Fruit fly (Drosophila melanogaster) whole organism, prepupa: Measurements from ENCODE around the gene CG8915.

ENCODE experiments used
- Blimp-1 ChIP-seq: fragments of 200-800 bp; sonication (Bioruptor generic); optimal IDR thresholded peaks from 3 replicates; lab custom pipeline; 2017; ENCODE audit warnings: missing biosample characterization, missing genetic modification characterization, mild to moderate bottlenecking, moderate library complexity, missing genetic modification reagents
- CG10631 ChIP-seq: fragments of 200-800 bp; sonication (Bioruptor generic); optimal IDR thresholded peaks from 2 replicates; lab custom pipeline; 2016; ENCODE audit warnings: missing biosample characterization, missing genetic modification characterization
- CG10669 ChIP-seq: fragments of 200-800 bp; sonication (Bioruptor generic); optimal IDR thresholded peaks from 3 replicates; lab custom pipeline; 2018; ENCODE audit warnings: missing biosample characterization, mild to moderate bottlenecking, missing genetic modification characterization, moderate library complexity
- CG11902 ChIP-seq: fragments of 200-800 bp; sonication (Bioruptor generic); optimal IDR thresholded peaks from 3 replicates; lab custom pipeline; 2016; ENCODE audit warnings: missing biosample characterization, missing genetic modification characterization
- CG3032 ChIP-seq: fragments of 200-800 bp; optimal IDR thresholded peaks from 2 replicates; lab custom pipeline; 2019; ENCODE audit warnings: missing biosample characterization, mild to moderate bottlenecking, missing genetic modification characterization, moderate library complexity
- CG31627 ChIP-seq: fragments of 200-800 bp; sonication (Bioruptor generic); optimal IDR thresholded peaks from 3 replicates; lab custom pipeline; 2016; ENCODE audit warnings: missing biosample characterization, missing genetic modification characterization
- CG32006 ChIP-seq: fragments of 200-800 bp; sonication (Bioruptor generic); optimal IDR thresholded peaks from 3 replicates; lab custom pipeline; 2017; ENCODE audit warnings: missing biosample characterization, mild to moderate bottlenecking, missing genetic modification characterization
- CG34406 ChIP-seq: fragments of 200-800 bp; sonication (Bioruptor generic); optimal IDR thresholded peaks from 3 replicates; lab custom pipeline; 2016; ENCODE audit warnings: missing biosample characterization, missing genetic modification characterization
- CG4318 ChIP-seq: fragments of 200-800 bp; sonication (Bioruptor generic); optimal IDR thresholded peaks from 3 replicates; lab custom pipeline; 2017; ENCODE audit warnings: missing biosample characterization, mild to moderate bottlenecking, missing genetic modification characterization
- CG6276 ChIP-seq: fragments of 200-800 bp; sonication (Bioruptor generic); optimal IDR thresholded peaks from 2 replicates; lab custom pipeline; 2017; ENCODE audit warnings: missing biosample characterization, mild to moderate bottlenecking, missing genetic modification characterization
- CG6808 ChIP-seq: fragments of 200-800 bp; sonication (Bioruptor generic); optimal IDR thresholded peaks from 3 replicates; lab custom pipeline; 2017; ENCODE audit warnings: missing biosample characterization, missing genetic modification characterization, mild to moderate bottlenecking, moderate library complexity, missing genetic modification reagents
- CG6854 ChIP-seq: fragments of 200-800 bp; sonication (Bioruptor generic); optimal IDR thresholded peaks from 2 replicates; lab custom pipeline; 2017; ENCODE audit warnings: missing biosample characterization, mild to moderate bottlenecking, missing genetic modification characterization
- CG7368 ChIP-seq: fragments of 200-800 bp; sonication (Bioruptor generic); optimal IDR thresholded peaks from 3 replicates; lab custom pipeline; 2016; ENCODE audit warnings: missing biosample characterization, missing genetic modification characterization
- CG8119 ChIP-seq: fragments of 200-800 bp; sonication (Bioruptor generic); IDR thresholded peaks from 3 replicates; pipeline ENCODE4 v1.3.6; 2022; ENCODE audit warnings: missing biosample characterization, missing genetic modification characterization
- CG8632 ChIP-seq: fragments of 200-800 bp; sonication (Bioruptor generic); optimal IDR thresholded peaks from 3 replicates; lab custom pipeline; 2016; ENCODE audit warnings: missing biosample characterization, missing genetic modification characterization
- Eip75B ChIP-seq: fragments of 200-800 bp; sonication (Bioruptor generic); optimal IDR thresholded peaks from 3 replicates; lab custom pipeline; 2016; ENCODE audit warnings: missing biosample characterization, missing genetic modification characterization
- Eip78C ChIP-seq: fragments of 200-800 bp; sonication (Bioruptor generic); peaks from one replicate; lab custom pipeline; 2016; ENCODE audit warnings: missing biosample characterization, missing genetic modification characterization
- Eip93F ChIP-seq: fragments of 200-800 bp; sonication (Bioruptor generic); optimal IDR thresholded peaks from 2 replicates; lab custom pipeline; 2016; ENCODE audit warnings: missing biosample characterization, mild to moderate bottlenecking, missing genetic modification characterization
- Ets21C ChIP-seq: fragments of 200-800 bp; sonication (Bioruptor generic); optimal IDR thresholded peaks from 3 replicates; lab custom pipeline; 2016; ENCODE audit warnings: missing biosample characterization, missing genetic modification characterization
- Ets96B ChIP-seq: fragments of 200-800 bp; optimal IDR thresholded peaks from 2 replicates; lab custom pipeline; 2019; ENCODE audit warnings: missing biosample characterization, mild to moderate bottlenecking, missing genetic modification characterization, moderate library complexity
- Gug ChIP-seq: fragments of 200-800 bp; sonication (Bioruptor generic); IDR thresholded peaks from 2 replicates; pipeline ENCODE4 v1.3.6; 2022; ENCODE audit warnings: missing biosample characterization, missing genetic modification characterization
- Hr38 ChIP-seq: sonication (Bioruptor generic); optimal IDR thresholded peaks from 2 replicates; lab custom pipeline; 2016; ENCODE audit warnings: missing biosample characterization, missing genetic modification characterization
- Hr39 ChIP-seq: fragments of 200-800 bp; sonication (Bioruptor generic); optimal IDR thresholded peaks from 2 replicates; lab custom pipeline; 2016; ENCODE audit warnings: missing biosample characterization, missing genetic modification characterization
- Hr4 ChIP-seq: fragments of 200-800 bp; sonication (Bioruptor generic); optimal IDR thresholded peaks from 3 replicates; lab custom pipeline; 2016; ENCODE audit warnings: missing biosample characterization, missing genetic modification characterization
- Lpt ChIP-seq: fragments of 200-800 bp; sonication (Bioruptor generic); optimal IDR thresholded peaks from 3 replicates; lab custom pipeline; 2016; ENCODE audit warnings: missing biosample characterization, missing genetic modification characterization
- OdsH ChIP-seq: fragments of 200-800 bp; sonication (Bioruptor generic); optimal IDR thresholded peaks from 3 replicates; lab custom pipeline; 2016; ENCODE audit warnings: missing biosample characterization, missing genetic modification characterization
- Smox ChIP-seq: fragments of 200-800 bp; sonication (Bioruptor generic); optimal IDR thresholded peaks from 3 replicates; lab custom pipeline; 2016; ENCODE audit warnings: missing biosample characterization, missing genetic modification characterization
- Sox102F ChIP-seq: fragments of 200-800 bp; sonication (Bioruptor generic); optimal IDR thresholded peaks from 2 replicates; lab custom pipeline; 2016; ENCODE audit warnings: missing biosample characterization, mild to moderate bottlenecking, missing genetic modification characterization
- Sox15 ChIP-seq: fragments of 200-800 bp; sonication (Bioruptor generic); optimal IDR thresholded peaks from 3 replicates; lab custom pipeline; 2016; ENCODE audit warnings: missing biosample characterization, missing genetic modification characterization
- achi ChIP-seq: fragments of 200-800 bp; sonication (Bioruptor generic); optimal IDR thresholded peaks from 3 replicates; lab custom pipeline; 2016; ENCODE audit warnings: missing biosample characterization, missing genetic modification characterization
- cyc ChIP-seq: fragments of 200-800 bp; sonication (Bioruptor generic); optimal IDR thresholded peaks from 3 replicates; lab custom pipeline; 2016; ENCODE audit warnings: missing biosample characterization, missing genetic modification characterization
- dsx ChIP-seq: fragments of 200-800 bp; optimal IDR thresholded peaks from 3 replicates; lab custom pipeline; 2019; ENCODE audit warnings: missing biosample characterization, mild to moderate bottlenecking, missing genetic modification characterization, moderate library complexity; ENCODE audit not compliant: poor library complexity, severe bottlenecking
- eg ChIP-seq: fragments of 200-800 bp; sonication (Bioruptor generic); IDR thresholded peaks from 3 replicates; pipeline ENCODE4 v1.3.6; 2022; ENCODE audit warnings: missing biosample characterization, missing genetic modification characterization
- fd59A ChIP-seq: fragments of 200-800 bp; sonication (Bioruptor generic); optimal IDR thresholded peaks from 2 replicates; lab custom pipeline; 2017; ENCODE audit warnings: missing biosample characterization, mild to moderate bottlenecking, missing genetic modification characterization, missing genetic modification reagents
- fd85E ChIP-seq: fragments of 200-800 bp; sonication (Bioruptor generic); optimal IDR thresholded peaks from 3 replicates; lab custom pipeline; 2016; ENCODE audit warnings: missing biosample characterization, missing genetic modification characterization
- fkh ChIP-seq: fragments of 200-800 bp; sonication (Bioruptor generic); optimal IDR thresholded peaks from 3 replicates; lab custom pipeline; 2017; ENCODE audit warnings: missing biosample characterization, mild to moderate bottlenecking, missing genetic modification characterization, moderate library complexity
- lz ChIP-seq: fragments of 200-800 bp; sonication (Bioruptor generic); optimal IDR thresholded peaks from 3 replicates; lab custom pipeline; 2016; ENCODE audit warnings: missing biosample characterization, missing genetic modification characterization
- net ChIP-seq: fragments of 200-800 bp; sonication (Bioruptor generic); optimal IDR thresholded peaks from 3 replicates; lab custom pipeline; 2016; ENCODE audit warnings: missing biosample characterization, missing genetic modification characterization
- pdm3 ChIP-seq: fragments of 200-800 bp; sonication (Bioruptor generic); optimal IDR thresholded peaks from 3 replicates; lab custom pipeline; 2016; ENCODE audit warnings: missing biosample characterization, missing genetic modification characterization
- salr ChIP-seq, 2 experiments: fragments of 200-800 bp; sonication (Bioruptor generic); optimal IDR thresholded peaks; 3 replicates each; lab custom pipeline; 2016 to 2018; ENCODE audit warnings: missing biosample characterization in 2 of 2, missing genetic modification characterization in 2 of 2, mild to moderate bottlenecking in 1 of 2
- spab ChIP-seq: fragments of 200-800 bp; sonication (Bioruptor generic); optimal IDR thresholded peaks from 2 replicates; lab custom pipeline; 2017; ENCODE audit warnings: missing biosample characterization, mild to moderate bottlenecking, missing genetic modification characterization, missing genetic modification reagents
- svp ChIP-seq: fragments of 200-800 bp; sonication (Bioruptor generic); peaks from one replicate; lab custom pipeline; 2016; ENCODE audit warnings: missing biosample characterization, missing genetic modification characterization
- topi ChIP-seq: fragments of 200-800 bp; sonication (Bioruptor generic); optimal IDR thresholded peaks from 3 replicates; lab custom pipeline; 2016; ENCODE audit warnings: missing biosample characterization, missing genetic modification characterization

Gene CG8915

dm6 chrX:17255677-17256076 lies 10.9 kb upstream of the CG8915 start:
- TF ChIP-seq Hr4 (no peak), CG8119 (GFP tag; lab: Robert Waterston, UW) (no peak), CG32006 (no peak), Lpt (GFP tag; lab: Kevin White, UChicago) (no peak), salr (GFP tag; optimal IDR thresholded peaks at IDR 0.05; lab: Kevin White, UChicago) (no peak), Ets21C (no peak), CG11902 (GFP tag; lab: Kevin White, UChicago) (no peak), lz (GFP tag; lab: Kevin White, UChicago) (no peak), Eip75B (GFP tag; lab: Kevin White, UChicago) (no peak), eg (GFP tag; lab: Robert Waterston, UW) (no peak), CG34406 (GFP tag; lab: Kevin White, UChicago) (no peak), CG10631 (GFP tag; lab: Kevin White, UChicago) (no peak), Gug (GFP tag; lab: Robert Waterston, UW) (no peak), CG3032 (tag; lab: Kevin White, UChicago) (no peak), pdm3 (GFP tag; lab: Kevin White, UChicago) (no peak), CG6808 (GFP tag; lab: Kevin White, UChicago) (no peak), Sox102F (GFP tag; lab: Kevin White, UChicago) (no peak)

dm6 chrX:17254094-17254493 lies 9.3 kb upstream of the CG8915 start:
- TF ChIP-seq Blimp-1 (GFP tag; lab: Kevin White, UChicago) (peak; percentile 75), svp (GFP tag; lab: Kevin White, UChicago) (no peak)

dm6 chrX:17249326-17249725 lies 4.5 kb upstream of the CG8915 start, which contains the start of gene CG8675:
Gene CG8675 (minus strand): TSS chrX:17249502.
- peak; percentile 59 for TF ChIP-seq Eip78C
- TF ChIP-seq Gug (GFP tag; lab: Robert Waterston, UW) = no peak
- TF ChIP-seq dsx (GFP tag; lab: Kevin White, UChicago) = peak; percentile 76

- TF ChIP-seq CG4318 (GFP tag; lab: Kevin White, UChicago) = no peak
- no peak for TF ChIP-seq Eip93F (GFP tag; lab: Kevin White, UChicago)
- TF ChIP-seq OdsH (GFP tag; lab: Kevin White, UChicago) = no peak
- TF ChIP-seq fd59A (GFP tag; lab: Kevin White, UChicago) = no peak
- no peak for TF ChIP-seq CG6276
- no peak for TF ChIP-seq Hr38
- TF ChIP-seq Gug (GFP tag; lab: Robert Waterston, UW) = no peak
- TF ChIP-seq dsx (GFP tag; lab: Kevin White, UChicago) = no peak
- TF ChIP-seq Hr4 = no peak
- TF ChIP-seq net (GFP tag; lab: Kevin White, UChicago) = no peak
- TF ChIP-seq spab (GFP tag; lab: Kevin White, UChicago) = no peak
- TF ChIP-seq, all 60 proteins: peak for 0
Observed at dm6 chrX:17246916-17247315, 2.1 kb upstream of the CG8915 start, which contains the start of gene CG42854. Gene CG42854 (minus strand): TSS chrX:17247016.

dm6 chrX:17237421-17237820 lies 7.4 kb downstream of the CG8915 start:
- peak; percentile 62 for TF ChIP-seq Ets96B
- no peak for TF ChIP-seq fd85E (GFP tag; lab: Kevin White, UChicago)
- peak; percentile 21 for TF ChIP-seq cyc
- TF ChIP-seq CG7368 (GFP tag; lab: Kevin White, UChicago) = peak; percentile 63
- TF ChIP-seq CG32006 = peak; percentile 90
- TF ChIP-seq Smox (GFP tag; lab: Kevin White, UChicago) = peak; percentile 32
- TF ChIP-seq Sox15 = peak; percentile 23
- TF ChIP-seq salr (GFP tag; optimal IDR thresholded peaks at IDR 0.05; lab: Kevin White, UChicago) = peak in 1 of 2 experiments; percentile 77
- peak; percentile 73 for TF ChIP-seq CG10631 (GFP tag; lab: Kevin White, UChicago)
- peak; percentile 92 for TF ChIP-seq Eip78C
- peak; percentile 46 for TF ChIP-seq topi (GFP tag; lab: Kevin White, UChicago)
- peak; percentile 38 for TF ChIP-seq Eip75B (GFP tag; lab: Kevin White, UChicago)
- TF ChIP-seq Hr39 (GFP tag; lab: Kevin White, UChicago) = no peak
- peak; percentile 77 for TF ChIP-seq achi (GFP tag; lab: Kevin White, UChicago)
- peak; percentile 74 for TF ChIP-seq eg (GFP tag; lab: Robert Waterston, UW)
- no peak for TF ChIP-seq CG6854
- TF ChIP-seq CG10669 (GFP tag; lab: Kevin White, UChicago) = no peak
- TF ChIP-seq Ets21C = no peak
- peak; percentile 19 for TF ChIP-seq CG31627
- peak; percentile 71 for TF ChIP-seq CG8632 (GFP tag; lab: Kevin White, UChicago)
- no peak for TF ChIP-seq fkh (GFP tag; lab: Kevin White, UChicago)
- peak; percentile 67 for TF ChIP-seq CG34406 (GFP tag; lab: Kevin White, UChicago)
- TF ChIP-seq spab (GFP tag; lab: Kevin White, UChicago) = peak; percentile 55
